Worm (Caenorhabditis elegans): Measurements from ENCODE around the gene F53C3.1.

The F53C3.1 gene

DNA sequence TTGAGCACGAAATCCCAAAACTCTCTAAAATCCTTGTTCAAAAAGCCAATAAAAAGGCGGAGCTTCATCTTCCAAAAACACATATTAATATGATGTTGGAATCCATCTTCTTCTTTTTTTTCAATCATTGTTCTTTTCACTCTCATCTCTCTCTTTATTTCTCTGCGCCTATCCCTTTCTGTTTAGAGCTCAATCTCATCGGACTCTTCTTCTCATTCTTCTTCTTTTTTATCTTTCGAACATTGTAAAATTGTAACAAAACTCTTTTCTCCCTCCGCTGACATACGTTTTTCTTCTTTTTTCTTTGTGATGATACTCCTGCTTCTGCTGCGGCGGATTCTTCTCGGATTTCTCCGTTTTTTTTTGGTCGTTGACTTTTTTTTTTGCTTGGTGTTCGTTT, 44.9 kb downstream of the F53C3.1 start:
- TF ChIP-seq flt-1 (GFP tag; IDR thresholded peaks at IDR 0.05), result no peak
- no peak for TF ChIP-seq ztf-23 (GFP tag; IDR thresholded peaks at IDR 0.05)
- TF ChIP-seq cog-1 (tag; optimal IDR thresholded peaks at IDR 0.05), result no peak
- TF ChIP-seq ztf-29 (GFP tag; IDR thresholded peaks at IDR 0.05), result no peak
- TF ChIP-seq ref-1 (GFP tag; conservative IDR thresholded peaks at IDR 0.05), result no peak

- no peak for TF ChIP-seq ref-1 (GFP tag; conservative IDR thresholded peaks at IDR 0.05)
- no peak for TF ChIP-seq cog-1 (tag; optimal IDR thresholded peaks at IDR 0.05)
- no peak for TF ChIP-seq med-1 (GFP tag; optimal IDR thresholded peaks at IDR 0.05; ENCODE audit: insufficient read depth)
- TF ChIP-seq ztf-29 (GFP tag; IDR thresholded peaks at IDR 0.05), result peak; percentile 75; the same call in 1 of the 2 replicates
These were observed 45.8 kb downstream of the F53C3.1 start for ce11 chrII:3957455-3958212.

- TF ChIP-seq cog-1 (tag; optimal IDR thresholded peaks at IDR 0.05) (peak; percentile 63), flt-1 (GFP tag; IDR thresholded peaks at IDR 0.05) (peak; percentile 66; the same call in 1 of the 2 replicates), ref-1 (GFP tag; conservative IDR thresholded peaks at IDR 0.05) (no peak)
These were observed 47.0 kb downstream of the F53C3.1 start for ce11 chrII:3958673-3959299.

DNA sequence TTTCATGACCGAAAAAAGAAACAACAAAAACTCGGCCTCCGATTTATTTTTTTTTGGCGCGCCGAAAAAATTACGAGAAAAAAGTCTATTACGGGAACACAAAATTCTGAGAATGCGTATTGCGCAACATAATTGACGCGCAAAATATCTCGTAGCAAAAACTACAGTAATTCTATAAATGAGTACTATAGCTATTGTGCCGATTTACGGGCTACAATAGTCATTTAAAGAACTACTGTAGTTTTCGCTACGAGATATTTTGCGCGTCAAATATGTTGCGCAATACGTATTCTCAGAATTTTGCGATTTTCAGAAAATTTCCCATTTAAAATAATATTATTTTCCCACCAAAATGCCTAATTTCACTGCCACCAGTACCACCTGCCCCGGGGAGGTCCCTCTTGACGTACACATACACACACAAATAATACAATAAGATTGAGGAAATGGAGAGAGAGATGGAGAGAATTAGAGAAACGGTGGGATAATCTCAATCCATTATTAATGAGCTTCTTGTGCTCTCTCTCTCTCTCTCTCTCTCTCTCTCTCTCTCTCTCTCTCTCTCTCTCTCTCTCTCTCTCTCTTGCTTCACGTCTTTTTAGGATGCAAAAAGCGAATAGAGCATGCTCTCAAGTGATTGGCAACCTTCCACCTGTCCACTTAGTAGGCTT, 47.8 kb downstream of the F53C3.1 start:
- TF ChIP-seq tab-1 (GFP tag; IDR thresholded peaks at IDR 0.05) (0 out of 2 replicates have a peak, but pooled peaks have one; percentile 35), cog-1 (tag; optimal IDR thresholded peaks at IDR 0.05) (peak; percentile 8), flt-1 (GFP tag; IDR thresholded peaks at IDR 0.05) (no peak)

DNA sequence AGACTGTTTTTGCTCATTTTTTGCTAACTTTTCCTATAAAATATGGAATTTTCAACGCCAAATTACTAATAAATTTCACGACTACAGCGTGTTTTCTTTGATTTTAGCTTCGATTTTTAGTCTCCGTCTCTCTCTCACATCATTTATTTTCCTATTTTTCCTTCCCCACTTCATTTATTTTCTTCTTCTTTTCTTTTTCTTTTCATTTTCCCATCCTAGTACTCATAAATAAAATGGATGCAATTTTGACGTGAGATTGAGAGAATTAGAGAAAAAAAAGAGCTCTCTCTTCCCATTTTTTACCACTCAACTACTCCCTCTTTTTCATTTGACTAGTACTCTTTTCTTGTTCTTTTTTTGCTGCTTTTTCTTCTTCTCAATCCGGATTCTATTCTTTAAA, 48.5 kb downstream of the F53C3.1 start:
- TF ChIP-seq tab-1 (GFP tag; IDR thresholded peaks at IDR 0.05), result no peak
- no peak for TF ChIP-seq T22C8.4 (GFP tag; IDR thresholded peaks at IDR 0.05)
- TF ChIP-seq med-1 (GFP tag; optimal IDR thresholded peaks at IDR 0.05; ENCODE audit: insufficient read depth), result no peak
- no peak for TF ChIP-seq klf-2 (GFP tag; conservative IDR thresholded peaks at IDR 0.05)
- no peak for TF ChIP-seq ref-1 (GFP tag; conservative IDR thresholded peaks at IDR 0.05)
- TF ChIP-seq ztf-29 (GFP tag; IDR thresholded peaks at IDR 0.05), result no peak

ce11 chrII:3961256-3961655, 49.4 kb downstream of the F53C3.1 start:
- TF ChIP-seq ztf-29 (GFP tag; IDR thresholded peaks at IDR 0.05) (no peak), ztf-23 (GFP tag; IDR thresholded peaks at IDR 0.05) (0 out of 2 replicates have a peak, but pooled peaks have one; percentile 42)
